Worm (Caenorhabditis elegans) whole organism, young adult: ENCODE data around the gene T14G8.4.
A peak's percentile ranks its signal among the peaks of the same experiment; 100 is the strongest.

Source experiments
- B0035.1 ChIP-seq: sonication (generic microtip); optimal IDR thresholded peaks from 2 replicates; lab custom pipeline; 2016; ENCODE audit warnings: missing genetic modification characterization, mild to moderate bottlenecking, missing compliant biosample characterization, missing genotype, missing genetic modification reagents
- C17E4.6 ChIP-seq: fragments of 200-800 bp; sonication (Bioruptor generic); IDR thresholded peaks from 2 replicates; pipeline ENCODE4 v1.3.6; 2022; ENCODE audit warnings: missing genetic modification reagents, missing genetic modification characterization, missing compliant biosample characterization
- F10E7.11 ChIP-seq: sonication (generic microtip); optimal IDR thresholded peaks from 2 replicates; lab custom pipeline; 2017; ENCODE audit warnings: mild to moderate bottlenecking, missing genetic modification characterization, moderate library complexity, missing compliant biosample characterization
- F23B12.7 ChIP-seq: sonication (generic microtip); optimal IDR thresholded peaks from 2 replicates; lab custom pipeline; 2017; ENCODE audit warnings: missing genetic modification characterization, mild to moderate bottlenecking, missing compliant biosample characterization, antibody characterized with exemption, moderate library complexity; ENCODE audit not compliant: insufficient read depth
- F37B4.10 ChIP-seq: fragments of 200-800 bp; sonication (Bioruptor generic); IDR thresholded peaks from 2 replicates; pipeline ENCODE4 v1.3.6; 2022; ENCODE audit warnings: missing genetic modification characterization, missing compliant biosample characterization
- F55B11.4 ChIP-seq: sonication (generic microtip); optimal IDR thresholded peaks from 2 replicates; lab custom pipeline; 2016; ENCODE audit warnings: missing compliant biosample characterization, missing genetic modification characterization, borderline replicate concordance; ENCODE audit not compliant: insufficient read depth
- F57A8.1 ChIP-seq: fragments of 200-800 bp; sonication (Bioruptor generic); optimal IDR thresholded peaks from 2 replicates; lab custom pipeline; 2018; ENCODE audit warnings: mild to moderate bottlenecking, missing genetic modification characterization, moderate library complexity, missing compliant biosample characterization
- T07F8.4 ChIP-seq: sonication (generic microtip); optimal IDR thresholded peaks from 2 replicates; lab custom pipeline; 2016; ENCODE audit warnings: mild to moderate bottlenecking, missing genetic modification characterization, moderate library complexity, missing compliant biosample characterization
- ZK185.1 ChIP-seq: sonication (generic microtip); optimal IDR thresholded peaks from 2 replicates; lab custom pipeline; 2016; ENCODE audit warnings: mild to moderate bottlenecking, missing genetic modification characterization, missing compliant biosample characterization; ENCODE audit not compliant: poor library complexity, severe bottlenecking
- akir-1 ChIP-seq: fragments of 200-800 bp; sonication (Bioruptor generic); optimal IDR thresholded peaks from 2 replicates; lab custom pipeline; 2018; ENCODE audit warnings: mild to moderate bottlenecking, missing genetic modification characterization, moderate library complexity, missing compliant biosample characterization
- ama-1 ChIP-seq, 3 experiments: fragments of 150-350 bp in 1 of 3; sonication (generic microtip) in 2 of 3; optimal IDR thresholded peaks; 2 replicates each; lab custom pipeline; 2014 to 2018; ENCODE audit warnings: missing biosample characterization in 2 of 3, missing genetic modification characterization in 2 of 3, missing genetic modification reagents in 2 of 3
- aptf-3 ChIP-seq: fragments of 200-800 bp; sonication (Bioruptor generic); IDR thresholded peaks from 2 replicates; pipeline ENCODE4 v1.3.6; 2022; ENCODE audit warnings: missing genetic modification characterization, missing compliant biosample characterization
- atf-7 ChIP-seq: sonication (generic microtip); optimal IDR thresholded peaks from 2 replicates; lab custom pipeline; 2017; ENCODE audit warnings: mild to moderate bottlenecking, missing genetic modification characterization, missing compliant biosample characterization
- bed-2 ChIP-seq: fragments of 200-800 bp; sonication (Bioruptor generic); IDR thresholded peaks from 2 replicates; pipeline ENCODE4 v1.3.6; 2022; ENCODE audit warnings: missing genetic modification reagents, missing genetic modification characterization, missing compliant biosample characterization
- cebp-1 ChIP-seq, 2 experiments: fragments of 200-800 bp in 1 of 2; sonication (Bioruptor generic) in 1 of 2; sonication (generic microtip) in 1 of 2; IDR thresholded peaks in 1 of 2; optimal IDR thresholded peaks in 1 of 2; 2 replicates each; pipeline versions ENCODE4 v1.3.6 to Lab custom; 2017 to 2022; ENCODE audit warnings: missing compliant biosample characterization in 2 of 2, missing genetic modification characterization in 2 of 2, mild to moderate bottlenecking in 1 of 2, missing genetic modification reagents in 1 of 2, moderate library complexity in 1 of 2
- ceh-27 ChIP-seq: fragments of 200-800 bp; sonication (Bioruptor generic); optimal IDR thresholded peaks from 2 replicates; lab custom pipeline; 2018; ENCODE audit warnings: mild to moderate bottlenecking, missing genetic modification characterization, moderate library complexity, missing compliant biosample characterization
- ceh-79 ChIP-seq: sonication (generic microtip); optimal IDR thresholded peaks from 2 replicates; lab custom pipeline; 2017; ENCODE audit warnings: mild to moderate bottlenecking, missing genetic modification characterization, missing compliant biosample characterization
- chd-7 ChIP-seq: sonication (generic microtip); optimal IDR thresholded peaks from 2 replicates; lab custom pipeline; 2016; ENCODE audit warnings: mild to moderate bottlenecking, missing genetic modification characterization, moderate library complexity, missing compliant biosample characterization
- efl-1 ChIP-seq: fragments of 150-350 bp; optimal IDR thresholded peaks from 2 replicates; lab custom pipeline; 2014; ENCODE audit warnings: missing biosample characterization, missing genetic modification reagents, missing genetic modification characterization
- egrh-3 ChIP-seq: fragments of 200-800 bp; sonication (Bioruptor generic); IDR thresholded peaks from 2 replicates; pipeline ENCODE4 v1.3.6; 2022; ENCODE audit warnings: missing genetic modification reagents, missing genetic modification characterization, missing compliant biosample characterization
- ekl-4 ChIP-seq: fragments of 200-800 bp; sonication (Bioruptor generic); IDR thresholded peaks from 2 replicates; pipeline ENCODE4 v1.3.6; 2022; ENCODE audit warnings: missing genetic modification reagents, missing genetic modification characterization, missing compliant biosample characterization
- hlh-26 ChIP-seq: fragments of 200-800 bp; sonication (Bioruptor generic); conservative IDR thresholded peaks from 2 replicates; pipeline ENCODE4 v1.3.6; 2022; ENCODE audit warnings: missing genetic modification reagents, missing genetic modification characterization, missing compliant biosample characterization
- hmg-20 ChIP-seq: fragments of 200-800 bp; sonication (Bioruptor generic); IDR thresholded peaks from 2 replicates; pipeline ENCODE4 v1.3.6; 2022; ENCODE audit warnings: missing genetic modification reagents, missing genetic modification characterization, missing compliant biosample characterization
- lag-1 ChIP-seq: fragments of 200-800 bp; sonication (Bioruptor generic); IDR thresholded peaks from 2 replicates; pipeline ENCODE4 v1.3.6; 2022; ENCODE audit warnings: missing genetic modification reagents, missing genetic modification characterization, missing compliant biosample characterization
- lin-26 ChIP-seq: fragments of 200-800 bp; sonication (Bioruptor generic); IDR thresholded peaks from 2 replicates; pipeline ENCODE4 v1.3.6; 2022; ENCODE audit warnings: missing genetic modification reagents, missing genetic modification characterization, missing compliant biosample characterization
- madf-3 ChIP-seq: fragments of 200-800 bp; sonication (Bioruptor generic); IDR thresholded peaks from 2 replicates; pipeline ENCODE4 v1.3.6; 2022; ENCODE audit warnings: missing genetic modification reagents, missing genetic modification characterization, missing compliant biosample characterization
- madf-6 ChIP-seq: fragments of 200-800 bp; sonication (Bioruptor generic); IDR thresholded peaks from 2 replicates; pipeline ENCODE4 v1.3.6; 2022; ENCODE audit warnings: missing genetic modification reagents, missing genetic modification characterization, missing compliant biosample characterization
- mel-28 ChIP-seq: sonication (generic microtip); optimal IDR thresholded peaks from 2 replicates; lab custom pipeline; 2016; ENCODE audit warnings: borderline replicate concordance, mild to moderate bottlenecking, missing genetic modification characterization, missing compliant biosample characterization
- nhr-90 ChIP-seq: sonication (generic microtip); optimal IDR thresholded peaks from 2 replicates; lab custom pipeline; 2016; ENCODE audit warnings: missing genotype, mild to moderate bottlenecking, missing genetic modification characterization, missing compliant biosample characterization
- pbrm-1 ChIP-seq: fragments of 200-800 bp; sonication (Bioruptor generic); IDR thresholded peaks from 2 replicates; pipeline ENCODE4 v1.3.6; 2022; ENCODE audit warnings: missing genetic modification reagents, missing genetic modification characterization, missing compliant biosample characterization
- rpc-1 ChIP-seq, 2 experiments: fragments of 150-350 bp in 1 of 2; sonication (generic microtip) in 1 of 2; optimal IDR thresholded peaks; 2 replicates each; lab custom pipeline; 2014 to 2018; ENCODE audit warnings: missing biosample characterization in 1 of 2, missing genetic modification characterization in 1 of 2, missing genetic modification reagents in 1 of 2, missing genotype in 1 of 2
- sdz-38 ChIP-seq: sonication (generic microtip); optimal IDR thresholded peaks from 2 replicates; lab custom pipeline; 2016; ENCODE audit warnings: missing genotype, missing genetic modification characterization, missing compliant biosample characterization
- snpc-3.4 ChIP-seq: sonication (generic microtip); optimal IDR thresholded peaks from 2 replicates; lab custom pipeline; 2017; ENCODE audit warnings: missing genetic modification characterization, mild to moderate bottlenecking, missing compliant biosample characterization, antibody characterized with exemption, moderate library complexity, missing genotype, missing genetic modification reagents
- snpc-4 ChIP-seq, 5 experiments: fragments of 150-350 bp in 1 of 5; sonication (generic microtip) in 4 of 5; optimal IDR thresholded peaks; 2 replicates each; lab custom pipeline; 2014 to 2018; ENCODE audit warnings: missing genetic modification characterization in 5 of 5, missing biosample characterization in 3 of 5, antibody characterized with exemption in 2 of 5, mild to moderate bottlenecking in 2 of 5, missing compliant biosample characterization in 2 of 5, missing genotype in 2 of 5, moderate library complexity in 2 of 5, missing genetic modification reagents in 1 of 5
- somi-1 ChIP-seq: fragments of 200-800 bp; sonication (Bioruptor generic); optimal IDR thresholded peaks from 2 replicates; lab custom pipeline; 2018; ENCODE audit warnings: mild to moderate bottlenecking, missing genetic modification characterization, missing compliant biosample characterization
- tbp1 ChIP-seq: fragments of 200-800 bp; sonication (Bioruptor generic); optimal IDR thresholded peaks from 2 replicates; lab custom pipeline; 2018; ENCODE audit warnings: mild to moderate bottlenecking, missing genetic modification characterization, missing compliant biosample characterization
- tbx-9 ChIP-seq: sonication (generic microtip); optimal IDR thresholded peaks from 2 replicates; lab custom pipeline; 2016; ENCODE audit warnings: borderline replicate concordance, missing genetic modification characterization, inconsistent platforms, missing compliant biosample characterization
- unc-130 ChIP-seq: sonication (generic microtip); optimal IDR thresholded peaks from 2 replicates; lab custom pipeline; 2016; ENCODE audit warnings: missing genetic modification reagents, missing genetic modification characterization, missing compliant biosample characterization
- unc-62 ChIP-seq: fragments of 150-350 bp; optimal IDR thresholded peaks from 2 replicates; lab custom pipeline; 2014; ENCODE audit warnings: missing biosample characterization, missing genetic modification reagents, missing genetic modification characterization
- zfh-2 ChIP-seq: fragments of 200-800 bp; sonication (Bioruptor generic); conservative IDR thresholded peaks from 2 replicates; pipeline ENCODE4 v1.3.6; 2022; ENCODE audit warnings: missing genetic modification reagents, missing genetic modification characterization, missing compliant biosample characterization
- ztf-18 ChIP-seq: sonication (generic microtip); optimal IDR thresholded peaks from 2 replicates; lab custom pipeline; 2016; ENCODE audit warnings: missing genotype, mild to moderate bottlenecking, missing genetic modification characterization, missing compliant biosample characterization
- ztf-22 ChIP-seq: fragments of 200-800 bp; sonication (Bioruptor generic); optimal IDR thresholded peaks from 2 replicates; lab custom pipeline; 2018; ENCODE audit warnings: mild to moderate bottlenecking, missing genetic modification characterization, moderate library complexity, missing compliant biosample characterization
- ztf-25 ChIP-seq: fragments of 200-800 bp; sonication (Bioruptor generic); IDR thresholded peaks from 2 replicates; pipeline ENCODE4 v1.3.6; 2022; ENCODE audit warnings: missing genetic modification reagents, missing genetic modification characterization, missing compliant biosample characterization

T14G8.4 gene

ce11 chrX:12843530-12843929, 20.2 kb downstream of the T14G8.4 start (continued):
- peak; percentile 16 for TF ChIP-seq snpc-4 (GFP tag; optimal IDR thresholded peaks at IDR 0.05; lab: Kevin White, UChicago)
- peak in 1 of 4 experiments; percentile 39 for TF ChIP-seq snpc-4 (tag; optimal IDR thresholded peaks at IDR 0.05; lab: Kevin White, UChicago)
- TF ChIP-seq aptf-3 (GFP tag; lab: Robert Waterston, UW) = peak; percentile 80; the same call in 1 of the 2 replicates
- no peak for TF ChIP-seq B0035.1 (tag; lab: Kevin White, UChicago)
- TF ChIP-seq F23B12.7 = no peak
- no peak for TF ChIP-seq tbx-9 (tag; lab: Kevin White, UChicago)
- TF ChIP-seq C17E4.6 (GFP tag; lab: Robert Waterston, UW) = no peak
- TF ChIP-seq chd-7 (tag; lab: Kevin White, UChicago) = peak; percentile 62
- 0 out of 2 replicates have a peak, but pooled peaks have one; percentile 7 for TF ChIP-seq hmg-20 (GFP tag; lab: Robert Waterston, UW)
- no peak for TF ChIP-seq ama-1 (optimal IDR thresholded peaks at IDR 0.05; lab: Kevin White, UChicago)
- TF ChIP-seq ama-1 (GFP tag; optimal IDR thresholded peaks at IDR 0.05; lab: Kevin White, UChicago) = peak in 1 of 2 experiments; percentile 29
- no peak for TF ChIP-seq cebp-1 (GFP tag; IDR thresholded peaks at IDR 0.05; lab: Robert Waterston, UW)
- peak; percentile 48 for TF ChIP-seq cebp-1 (tag; optimal IDR thresholded peaks at IDR 0.05; lab: Kevin White, UChicago)
- TF ChIP-seq ztf-18 (tag; lab: Kevin White, UChicago) = peak; percentile 57
- peak; percentile 60 for TF ChIP-seq ceh-27 (GFP tag; lab: Kevin White, UChicago)
- peak; percentile 80 for TF ChIP-seq rpc-1 (optimal IDR thresholded peaks at IDR 0.05; lab: Kevin White, UChicago)
- peak; percentile 88 for TF ChIP-seq rpc-1 (tag; optimal IDR thresholded peaks at IDR 0.05; lab: Kevin White, UChicago)
- TF ChIP-seq ceh-79 (tag; lab: Kevin White, UChicago) = no peak
- TF ChIP-seq lin-26 (GFP tag; lab: Robert Waterston, UW) = peak; percentile 88
- 0 out of 2 replicates have a peak, but pooled peaks have one; percentile 21 for TF ChIP-seq egrh-3 (GFP tag; lab: Robert Waterston, UW)
- TF ChIP-seq mel-28 (tag; lab: Kevin White, UChicago) = no peak
- peak; percentile 51 for TF ChIP-seq somi-1 (GFP tag; lab: Kevin White, UChicago)
- TF ChIP-seq ZK185.1 = peak; percentile 28
- peak; percentile 25 for TF ChIP-seq nhr-90 (tag; lab: Kevin White, UChicago)

DNA sequence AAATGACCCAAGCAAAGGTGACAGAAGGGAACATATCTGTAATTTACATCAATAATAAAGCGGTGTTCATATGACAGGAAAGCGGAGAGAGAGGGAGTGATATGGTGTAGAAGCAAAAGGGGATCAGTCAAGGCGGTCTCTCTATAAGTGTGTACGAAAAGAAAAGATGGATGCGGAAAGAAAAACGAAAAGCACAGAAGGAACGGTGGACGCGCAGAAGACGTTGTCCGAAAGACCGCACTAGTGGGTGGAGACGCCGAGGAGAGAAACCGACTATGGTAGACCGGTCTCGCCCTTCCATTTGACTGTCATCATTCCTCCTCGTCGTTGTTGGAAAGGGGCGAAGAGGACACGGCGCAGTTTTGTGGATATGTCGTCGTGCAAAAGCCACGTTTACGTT, 20.7 kb downstream of the T14G8.4 start, which contains the start of gene C52G5.2:
Gene C52G5.2, plus strand, starts transcription at position 301 of the 400 bp plus-strand sequence.
- no peak for TF ChIP-seq F55B11.4 (tag; lab: Kevin White, UChicago)
- no peak for TF ChIP-seq snpc-3.4
- TF ChIP-seq ZK185.1 = no peak
- no peak for TF ChIP-seq madf-6
- no peak for TF ChIP-seq lag-1 (GFP tag; lab: Robert Waterston, UW)
- TF ChIP-seq somi-1 (GFP tag; lab: Kevin White, UChicago) = no peak
- no peak for TF ChIP-seq unc-62 (GFP tag; lab: Kevin White, UChicago)
- no peak for TF ChIP-seq F57A8.1 (GFP tag; lab: Kevin White, UChicago)
- no peak for TF ChIP-seq sdz-38 (tag; lab: Kevin White, UChicago)
- no peak for TF ChIP-seq akir-1 (GFP tag; lab: Kevin White, UChicago)
- TF ChIP-seq unc-130 = no peak
- TF ChIP-seq efl-1 (GFP tag; lab: Kevin White, UChicago) = no peak
- no peak for TF ChIP-seq ztf-22 (GFP tag; lab: Kevin White, UChicago)
- TF ChIP-seq nhr-90 (tag; lab: Kevin White, UChicago) = no peak

ce11 chrX:12834848-12835247, 28.8 kb downstream of the T14G8.4 start:
- TF ChIP-seq hlh-26 (no peak), madf-3 (no peak), pbrm-1 (no peak), ztf-25 (GFP tag; lab: Robert Waterston, UW) (no peak), ceh-27 (GFP tag; lab: Kevin White, UChicago) (no peak), ama-1 (optimal IDR thresholded peaks at IDR 0.05; lab: Kevin White, UChicago) (no peak), ama-1 (GFP tag; optimal IDR thresholded peaks at IDR 0.05; lab: Kevin White, UChicago) (no peak), F10E7.11 (no peak), tbp1 (GFP tag; lab: Kevin White, UChicago) (no peak), T07F8.4 (no peak), F37B4.10 (GFP tag; lab: Robert Waterston, UW) (no peak), nhr-90 (tag; lab: Kevin White, UChicago) (no peak), rpc-1 (optimal IDR thresholded peaks at IDR 0.05; lab: Kevin White, UChicago) (no peak), rpc-1 (tag; optimal IDR thresholded peaks at IDR 0.05; lab: Kevin White, UChicago) (no peak), atf-7 (no peak), bed-2 (GFP tag; lab: Robert Waterston, UW) (no peak), zfh-2 (no peak), ekl-4 (no peak)
